Fruit fly (Drosophila melanogaster): ENCODE measurements around the gene Fkbp59.

DNA sequence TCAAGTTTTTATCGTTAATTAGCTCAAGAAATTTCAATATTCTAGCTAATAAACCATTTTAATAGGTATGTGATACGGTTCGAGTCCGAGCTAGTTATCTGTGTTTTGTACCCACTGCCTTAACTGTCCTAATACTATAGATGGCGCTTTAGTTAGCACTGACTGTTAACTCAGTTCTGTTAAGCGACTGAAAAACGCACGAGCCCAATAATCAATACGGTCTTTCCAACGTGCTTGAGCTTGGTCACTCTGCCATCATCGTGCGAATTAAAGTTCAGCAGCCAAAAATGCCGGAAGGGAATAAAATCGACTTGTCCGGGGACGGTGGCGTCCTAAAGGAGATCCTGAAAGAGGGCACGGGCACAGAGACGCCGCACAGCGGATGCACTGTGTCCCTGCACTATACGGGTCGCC is at the start of gene Fkbp59:
- TF ChIP-seq CG6792 (GFP tag; optimal IDR thresholded peaks at IDR 0.05) (no peak), CG10631 (GFP tag; optimal IDR thresholded peaks at IDR 0.05) (no peak), Eip78C (GFP tag) (no peak), OdsH (GFP tag; optimal IDR thresholded peaks at IDR 0.05) (no peak), CG8319 (GFP tag; optimal IDR thresholded peaks at IDR 0.05) (no peak), CG6854 (GFP tag; optimal IDR thresholded peaks at IDR 0.05) (peak; percentile 13), dsx (GFP tag; optimal IDR thresholded peaks at IDR 0.05; ENCODE audit: poor library complexity, severe bottlenecking) (no peak), CG9139 (GFP tag; optimal IDR thresholded peaks at IDR 0.05) (no peak), CG16779 (tag; optimal IDR thresholded peaks at IDR 0.05) (no peak)
